Worm (Caenorhabditis elegans): ENCODE measurements around the gene nlp-41.
A peak's percentile ranks its signal among the peaks of the same experiment; 100 is the strongest.

Gene nlp-41

ce11 chrII:14588162-14588561, 37.4 kb downstream of the nlp-41 start, which contains the start of gene nspb-10:
TSS of gene nspb-10 (minus strand) at chrII:14588262.
- no peak for TF ChIP-seq nhr-84 (tag; optimal IDR thresholded peaks at IDR 0.05)
- no peak for TF ChIP-seq C04F5.9 (tag; optimal IDR thresholded peaks at IDR 0.05)
- no peak for TF ChIP-seq lsy-2 (tag; optimal IDR thresholded peaks at IDR 0.05)
- TF ChIP-seq isw-1 (GFP tag; IDR thresholded peaks at IDR 0.05), result no peak
- no peak for TF ChIP-seq grh-1 (GFP tag; IDR thresholded peaks at IDR 0.05)
- TF ChIP-seq ceh-63 (GFP tag; optimal IDR thresholded peaks at IDR 0.05), result no peak
- no peak for TF ChIP-seq mab-9 (GFP tag; IDR thresholded peaks at IDR 0.05)

- TF ChIP-seq nhr-20 (tag; optimal IDR thresholded peaks at IDR 0.05) (peak; percentile 12), nhr-47 (tag; optimal IDR thresholded peaks at IDR 0.05) (peak; percentile 45), fkh-8 (tag; optimal IDR thresholded peaks at IDR 0.05) (peak; percentile 79), swsn-7 (tag; optimal IDR thresholded peaks at IDR 0.05) (peak; percentile 18), mef-2 (tag; optimal IDR thresholded peaks at IDR 0.05) (no peak), pag-3 (tag; optimal IDR thresholded peaks at IDR 0.05; ENCODE audit: borderline replicate concordance, insufficient read depth) (no peak), nhr-71 (tag; optimal IDR thresholded peaks at IDR 0.05) (peak; percentile 61), sox-4 (tag; optimal IDR thresholded peaks at IDR 0.05) (peak; percentile 1)
These were observed 41.0 kb downstream of the nlp-41 start, which contains the start of gene C01G12.7 for ce11 chrII:14591699-14592098. TSS of gene C01G12.7 (minus strand) at chrII:14591893.

- TF ChIP-seq lin-14 (GFP tag; optimal IDR thresholded peaks at IDR 0.05) (peak; percentile 37), unc-62 (GFP tag; optimal IDR thresholded peaks at IDR 0.05) (no peak), aha-1 (tag; optimal IDR thresholded peaks at IDR 0.05) (no peak), C16A3.4 (tag; optimal IDR thresholded peaks at IDR 0.05) (no peak), nhr-11 (tag; optimal IDR thresholded peaks at IDR 0.05) (peak; percentile 38), C34B4.2 (tag; optimal IDR thresholded peaks at IDR 0.05) (no peak)
These were observed 41.9 kb downstream of the nlp-41 start for ce11 chrII:14592629-14593028.

- TF ChIP-seq fos-1 (tag; optimal IDR thresholded peaks at IDR 0.05) (no peak), nhr-90 (tag; optimal IDR thresholded peaks at IDR 0.05; ENCODE audit: poor library complexity) (no peak), ztf-11 (tag; optimal IDR thresholded peaks at IDR 0.05) (no peak), aly-2 (tag; optimal IDR thresholded peaks at IDR 0.05) (no peak), alr-1 (tag; optimal IDR thresholded peaks at IDR 0.05; ENCODE audit: borderline replicate concordance) (no peak), lin-35 (GFP tag; optimal IDR thresholded peaks at IDR 0.05) (no peak), grh-1 (GFP tag; IDR thresholded peaks at IDR 0.05) (no peak), ceh-82 (tag; optimal IDR thresholded peaks at IDR 0.05) (no peak), jun-1 (tag; optimal IDR thresholded peaks at IDR 0.05) (no peak), ceh-63 (GFP tag; optimal IDR thresholded peaks at IDR 0.05) (no peak), fkh-8 (tag; optimal IDR thresholded peaks at IDR 0.05) (no peak), skn-1 (tag; optimal IDR thresholded peaks at IDR 0.05) (no peak), sptf-1 (tag; optimal IDR thresholded peaks at IDR 0.05) (no peak), isw-1 (GFP tag; IDR thresholded peaks at IDR 0.05) (no peak), ets-5 (GFP tag; IDR thresholded peaks at IDR 0.05) (no peak), nhr-28 (tag; optimal IDR thresholded peaks at IDR 0.05) (no peak), mdl-1 (tag; optimal IDR thresholded peaks at IDR 0.05) (no peak), pqm-1 (tag; optimal IDR thresholded peaks at IDR 0.05) (no peak), unc-30 (tag; optimal IDR thresholded peaks at IDR 0.05) (no peak), egl-27 (tag; optimal IDR thresholded peaks at IDR 0.05) (no peak)
These were observed 42.6 kb downstream of the nlp-41 start, which contains the start of gene catp-4 for ce11 chrII:14593281-14593680. TSS of gene catp-4 (plus strand) at chrII:14593581.

Data from whole organism, L1 larva.